Worm (Caenorhabditis elegans) whole organism, late embryonic: ENCODE measurements around the gene Y7A5A.9.

Source experiments
- C08G9.2 ChIP-seq: sonication (generic microtip); optimal IDR thresholded peaks from 2 replicates; lab custom pipeline; 2016; ENCODE audit warnings: mild to moderate bottlenecking, missing genetic modification characterization, moderate library complexity, missing compliant biosample characterization
- K02D7.2 ChIP-seq: sonication (generic microtip); optimal IDR thresholded peaks from 2 replicates; lab custom pipeline; 2017; ENCODE audit warnings: mild to moderate bottlenecking, missing genetic modification characterization, missing compliant biosample characterization
- K09A11.1 ChIP-seq: sonication (generic microtip); optimal IDR thresholded peaks from 2 replicates; lab custom pipeline; 2017; ENCODE audit warnings: antibody characterized with exemption, mild to moderate bottlenecking, missing genetic modification characterization, missing compliant biosample characterization; ENCODE audit not compliant: insufficient read depth
- Y22D7AL.16 ChIP-seq: sonication (generic microtip); optimal IDR thresholded peaks from 2 replicates; lab custom pipeline; 2016; ENCODE audit warnings: missing genetic modification characterization, missing compliant biosample characterization
- ahr-1 ChIP-seq: sonication (generic microtip); optimal IDR thresholded peaks from 2 replicates; lab custom pipeline; 2016; ENCODE audit warnings: missing genetic modification characterization, missing compliant biosample characterization
- ama-1 ChIP-seq: fragments of 150-350 bp; optimal IDR thresholded peaks from 2 replicates; lab custom pipeline; 2014
- ceh-14 ChIP-seq: sonication (generic microtip); optimal IDR thresholded peaks from 2 replicates; lab custom pipeline; 2016; ENCODE audit warnings: missing genotype, missing genetic modification characterization, missing compliant biosample characterization
- ceh-2 ChIP-seq: sonication (generic microtip); optimal IDR thresholded peaks from 2 replicates; lab custom pipeline; 2016; ENCODE audit warnings: missing genotype, missing genetic modification characterization, missing compliant biosample characterization
- ceh-24 ChIP-seq: sonication (generic microtip); optimal IDR thresholded peaks from 2 replicates; lab custom pipeline; 2016; ENCODE audit warnings: mild to moderate bottlenecking, missing genetic modification characterization, missing compliant biosample characterization
- ceh-30 ChIP-seq: fragments of 150-350 bp; optimal IDR thresholded peaks from 2 replicates; lab custom pipeline; 2014; ENCODE audit warnings: missing biosample characterization, missing genetic modification characterization
- ceh-31 ChIP-seq: sonication (generic microtip); optimal IDR thresholded peaks from 2 replicates; lab custom pipeline; 2016; ENCODE audit warnings: missing genetic modification characterization, missing compliant biosample characterization
- ceh-45 ChIP-seq: fragments of 200-800 bp; sonication (Bioruptor generic); IDR thresholded peaks from 2 replicates; pipeline ENCODE4 v1.3.6; 2022; ENCODE audit warnings: missing genetic modification reagents, missing genetic modification characterization, missing compliant biosample characterization
- ceh-6 ChIP-seq: fragments of 200-800 bp; sonication (Bioruptor generic); optimal IDR thresholded peaks from 2 replicates; lab custom pipeline; 2018; ENCODE audit warnings: mild to moderate bottlenecking, missing genetic modification characterization, missing compliant biosample characterization
- ceh-9 ChIP-seq: sonication (generic microtip); optimal IDR thresholded peaks from 2 replicates; lab custom pipeline; 2016; ENCODE audit warnings: mild to moderate bottlenecking, missing genetic modification characterization, inconsistent platforms, missing compliant biosample characterization
- che-1 ChIP-seq: sonication (generic microtip); optimal IDR thresholded peaks from 2 replicates; lab custom pipeline; 2016; ENCODE audit warnings: mild to moderate bottlenecking, missing genetic modification characterization, missing compliant biosample characterization
- dmd-4 ChIP-seq: sonication (generic microtip); optimal IDR thresholded peaks from 2 replicates; lab custom pipeline; 2016; ENCODE audit warnings: borderline replicate concordance, missing genetic modification characterization, missing compliant biosample characterization
- dve-1 ChIP-seq: sonication (generic microtip); optimal IDR thresholded peaks from 2 replicates; lab custom pipeline; 2017; ENCODE audit warnings: antibody characterized with exemption, mild to moderate bottlenecking, missing genetic modification characterization, missing compliant biosample characterization
- elt-2 ChIP-seq: sonication (generic microtip); optimal IDR thresholded peaks from 2 replicates; lab custom pipeline; 2016; ENCODE audit warnings: missing genetic modification reagents, missing genetic modification characterization, missing compliant biosample characterization
- eyg-1 ChIP-seq: sonication (generic microtip); optimal IDR thresholded peaks from 2 replicates; lab custom pipeline; 2016; ENCODE audit warnings: missing genotype, missing genetic modification characterization, missing compliant biosample characterization
- fax-1 ChIP-seq: sonication (generic microtip); optimal IDR thresholded peaks from 2 replicates; lab custom pipeline; 2016; ENCODE audit warnings: missing genotype, missing genetic modification characterization, missing compliant biosample characterization
- fkh-10 ChIP-seq: fragments of 150-350 bp; optimal IDR thresholded peaks from 2 replicates; lab custom pipeline; 2014; ENCODE audit warnings: missing biosample characterization, missing genetic modification reagents, missing genetic modification characterization
- fkh-6 ChIP-seq: sonication (generic microtip); optimal IDR thresholded peaks from 2 replicates; lab custom pipeline; 2016; ENCODE audit warnings: missing genetic modification characterization, missing compliant biosample characterization
- gmeb-2 ChIP-seq: sonication (generic microtip); optimal IDR thresholded peaks from 2 replicates; lab custom pipeline; 2016; ENCODE audit warnings: missing genetic modification characterization, inconsistent platforms, missing compliant biosample characterization
- hlh-13 ChIP-seq: fragments of 200-800 bp; sonication (Bioruptor generic); optimal IDR thresholded peaks from 2 replicates; lab custom pipeline; 2018; ENCODE audit warnings: mild to moderate bottlenecking, missing genetic modification characterization, missing compliant biosample characterization
- hlh-15 ChIP-seq: sonication (generic microtip); optimal IDR thresholded peaks from 2 replicates; lab custom pipeline; 2016; ENCODE audit warnings: missing genetic modification characterization, missing compliant biosample characterization
- hlh-6 ChIP-seq: sonication (generic microtip); optimal IDR thresholded peaks from 2 replicates; lab custom pipeline; 2016; ENCODE audit warnings: missing genotype, missing genetic modification characterization, missing compliant biosample characterization
- hlh-8 ChIP-seq: sonication (generic microtip); optimal IDR thresholded peaks from 2 replicates; lab custom pipeline; 2016; ENCODE audit warnings: missing genotype, missing genetic modification characterization, missing compliant biosample characterization
- lim-6 ChIP-seq: sonication (generic microtip); optimal IDR thresholded peaks from 2 replicates; lab custom pipeline; 2016; ENCODE audit warnings: missing genetic modification characterization, missing compliant biosample characterization
- lin-11 ChIP-seq: fragments of 200-800 bp; sonication (Bioruptor generic); optimal IDR thresholded peaks from 2 replicates; lab custom pipeline; 2018; ENCODE audit warnings: mild to moderate bottlenecking, missing genetic modification characterization, missing compliant biosample characterization
- nfya-1 ChIP-seq: sonication (generic microtip); optimal IDR thresholded peaks from 2 replicates; lab custom pipeline; 2017; ENCODE audit warnings: missing genetic modification characterization, mild to moderate bottlenecking, missing compliant biosample characterization, antibody characterized with exemption, moderate library complexity
- odd-2 ChIP-seq: sonication (generic microtip); optimal IDR thresholded peaks from 2 replicates; lab custom pipeline; 2017; ENCODE audit warnings: antibody characterized with exemption, mild to moderate bottlenecking, missing genetic modification characterization, missing compliant biosample characterization
- pat-9 ChIP-seq: fragments of 200-800 bp; sonication (Bioruptor generic); optimal IDR thresholded peaks from 2 replicates; lab custom pipeline; 2018; ENCODE audit warnings: mild to moderate bottlenecking, missing genetic modification characterization, moderate library complexity, missing compliant biosample characterization
- pax-1 ChIP-seq: fragments of 150-350 bp; optimal IDR thresholded peaks from 2 replicates; lab custom pipeline; 2014; ENCODE audit warnings: missing biosample characterization, missing genetic modification characterization
- pha-2 ChIP-seq: sonication (generic microtip); optimal IDR thresholded peaks from 2 replicates; lab custom pipeline; 2017; ENCODE audit warnings: mild to moderate bottlenecking, missing genetic modification characterization, missing compliant biosample characterization
- pha-4 ChIP-seq: fragments of 150-350 bp; optimal IDR thresholded peaks from 2 replicates; lab custom pipeline; 2018; ENCODE audit warnings: missing biosample characterization, missing genetic modification reagents, missing genetic modification characterization
- pqm-1 ChIP-seq: sonication (generic microtip); optimal IDR thresholded peaks from 2 replicates; lab custom pipeline; 2016; ENCODE audit warnings: missing genetic modification characterization, missing compliant biosample characterization
- pros-1 ChIP-seq: fragments of 150-350 bp; optimal IDR thresholded peaks from 2 replicates; lab custom pipeline; 2014; ENCODE audit warnings: missing biosample characterization, missing genetic modification reagents, missing genetic modification characterization
- rnt-1 ChIP-seq: sonication (generic microtip); optimal IDR thresholded peaks from 2 replicates; lab custom pipeline; 2016; ENCODE audit warnings: missing genetic modification characterization, missing compliant biosample characterization
- sdc-2 ChIP-seq: sonication (generic microtip); optimal IDR thresholded peaks from 2 replicates; lab custom pipeline; 2016; ENCODE audit warnings: missing genotype, missing genetic modification characterization, missing compliant biosample characterization
- sox-2 ChIP-seq: fragments of 200-800 bp; sonication (Bioruptor generic); IDR thresholded peaks from 2 replicates; pipeline ENCODE4 v1.3.6; 2022; ENCODE audit warnings: missing genetic modification reagents, missing genetic modification characterization, missing compliant biosample characterization
- sox-4 ChIP-seq: sonication (generic microtip); optimal IDR thresholded peaks from 2 replicates; lab custom pipeline; 2017; ENCODE audit warnings: mild to moderate bottlenecking, missing genetic modification characterization, inconsistent platforms, missing compliant biosample characterization
- syd-9 ChIP-seq: sonication (generic microtip); optimal IDR thresholded peaks from 2 replicates; lab custom pipeline; 2016; ENCODE audit warnings: mild to moderate bottlenecking, missing genetic modification characterization, moderate library complexity, missing compliant biosample characterization
- tbx-2 ChIP-seq: sonication (generic microtip); optimal IDR thresholded peaks from 2 replicates; lab custom pipeline; 2016; ENCODE audit warnings: missing genetic modification characterization, missing compliant biosample characterization
- ttx-3 ChIP-seq: sonication (generic microtip); optimal IDR thresholded peaks from 2 replicates; lab custom pipeline; 2016; ENCODE audit warnings: missing genetic modification reagents, missing genetic modification characterization, missing compliant biosample characterization
- unc-42 ChIP-seq: sonication (generic microtip); optimal IDR thresholded peaks from 2 replicates; lab custom pipeline; 2016; ENCODE audit warnings: missing genotype, missing genetic modification characterization, missing compliant biosample characterization
- unc-55 ChIP-seq: sonication (generic microtip); optimal IDR thresholded peaks from 2 replicates; lab custom pipeline; 2017; ENCODE audit warnings: missing biosample characterization, missing genetic modification reagents, missing genetic modification characterization
- unc-86 ChIP-seq: sonication (generic microtip); optimal IDR thresholded peaks from 2 replicates; lab custom pipeline; 2016; ENCODE audit warnings: missing genetic modification characterization, missing compliant biosample characterization
- zip-5 ChIP-seq: sonication (generic microtip); optimal IDR thresholded peaks from 2 replicates; lab custom pipeline; 2016; ENCODE audit warnings: missing genetic modification characterization, missing compliant biosample characterization
- ztf-16 ChIP-seq: sonication (generic microtip); optimal IDR thresholded peaks from 2 replicates; lab custom pipeline; 2017; ENCODE audit warnings: missing genetic modification characterization, missing compliant biosample characterization

The Y7A5A.9 gene

DNA sequence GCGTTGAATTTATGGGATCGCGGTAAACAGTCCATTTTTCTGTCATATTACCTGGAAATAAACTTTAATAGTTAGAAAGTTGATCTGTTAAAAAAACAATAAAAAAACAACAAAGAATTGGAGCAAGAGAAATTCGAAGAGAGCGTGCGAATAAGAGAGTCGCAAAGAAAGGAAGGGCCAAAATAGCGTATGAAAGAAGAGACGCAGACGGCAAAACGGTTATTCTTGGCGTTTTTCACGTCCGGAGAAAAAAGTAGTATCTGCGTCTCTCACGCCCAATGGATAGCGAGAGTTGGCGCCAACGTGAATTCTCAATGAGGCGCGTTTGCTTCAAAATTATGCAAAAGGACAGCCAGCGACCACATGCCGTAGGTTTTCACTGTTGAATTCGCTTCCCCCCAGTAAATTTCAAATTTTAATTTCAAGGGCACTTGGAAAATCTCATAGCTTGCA is 33.6 kb downstream of the Y7A5A.9 start, which contains the start of gene F53H4.6 (continued):
- TF ChIP-seq nfya-1 (tag; lab: Kevin White, UChicago) (peak; percentile 38), pat-9 (tag; lab: Kevin White, UChicago) (no peak), pha-4 (tag; lab: Kevin White, UChicago) (no peak), fax-1 (tag; lab: Kevin White, UChicago) (no peak), hlh-6 (tag; lab: Kevin White, UChicago) (no peak), ceh-31 (tag; lab: Kevin White, UChicago) (peak; percentile 24), ama-1 (lab: Kevin White, UChicago) (no peak)

DNA sequence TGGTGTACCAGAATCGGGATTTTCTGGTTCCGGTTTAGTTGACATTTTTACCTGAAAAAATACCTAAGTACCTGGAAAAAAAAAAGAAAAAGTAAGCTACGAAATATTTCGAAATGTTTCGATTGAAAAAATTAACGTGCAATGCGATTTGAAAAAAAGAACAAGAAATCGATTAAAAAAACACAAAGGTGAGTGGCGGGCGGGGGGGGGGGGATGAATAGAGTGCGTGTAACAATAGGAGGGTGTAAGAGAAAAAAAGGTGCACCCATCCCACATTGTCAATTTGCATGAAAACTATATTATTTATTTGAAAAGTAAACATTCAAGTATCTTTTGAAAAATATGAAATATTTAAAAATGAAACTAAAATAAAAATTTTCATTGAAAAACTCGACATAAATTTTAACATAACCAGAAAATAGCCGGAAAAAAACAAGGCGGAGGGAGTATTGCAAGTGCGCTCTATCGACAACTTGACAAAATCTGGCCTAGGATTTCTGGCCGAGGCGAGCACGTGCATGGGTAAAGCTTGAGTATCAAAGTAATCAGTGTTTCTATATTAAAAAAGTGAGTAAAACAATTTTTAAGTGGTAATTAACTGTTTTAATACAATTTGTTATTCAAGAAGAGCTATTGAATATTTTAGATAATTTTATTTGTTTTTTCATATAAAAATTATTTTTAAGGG is 39.0 kb downstream of the Y7A5A.9 start, which contains the start of the genes csb-1 and F53H4.4:
Gene csb-1 (minus strand): TSS at position 51 of the 688 bp plus-strand sequence.
Gene F53H4.4 (plus strand): TSS at position 520 of the 688 bp plus-strand sequence.
- TF ChIP-seq sdc-2 (tag; lab: Kevin White, UChicago) (no peak), ceh-6 (GFP tag; lab: Kevin White, UChicago) (no peak), pros-1 (no peak), ztf-16 (tag; lab: Kevin White, UChicago) (no peak), ahr-1 (tag; lab: Kevin White, UChicago) (no peak), pax-1 (tag; lab: Kevin White, UChicago) (no peak), C08G9.2 (no peak), fax-1 (tag; lab: Kevin White, UChicago) (no peak), unc-86 (no peak), fkh-10 (GFP tag; lab: Kevin White, UChicago) (no peak), lim-6 (tag; lab: Kevin White, UChicago) (no peak), ceh-9 (tag; lab: Kevin White, UChicago) (no peak), sox-4 (tag; lab: Kevin White, UChicago) (no peak), ceh-30 (tag; lab: Kevin White, UChicago) (no peak), ceh-14 (tag; lab: Kevin White, UChicago) (peak; percentile 15), sox-2 (no peak), odd-2 (tag; lab: Kevin White, UChicago) (no peak), Y22D7AL.16 (no peak), syd-9 (tag; lab: Kevin White, UChicago) (no peak), elt-2 (tag; lab: Kevin White, UChicago) (peak; percentile 7), tbx-2 (tag; lab: Kevin White, UChicago) (peak; percentile 32), fkh-6 (no peak), unc-55 (GFP tag; lab: Kevin White, UChicago) (no peak), ceh-45 (GFP tag; lab: Robert Waterston, UW) (no peak), ttx-3 (no peak), pha-4 (tag; lab: Kevin White, UChicago) (no peak), pha-2 (tag; lab: Kevin White, UChicago) (no peak), lin-11 (tag; lab: Kevin White, UChicago) (no peak), ama-1 (lab: Kevin White, UChicago) (no peak), che-1 (no peak), dve-1 (tag; lab: Kevin White, UChicago) (no peak), unc-42 (no peak), dmd-4 (tag; lab: Kevin White, UChicago) (no peak), hlh-13 (GFP tag; lab: Kevin White, UChicago) (no peak), K02D7.2 (tag; lab: Kevin White, UChicago) (no peak), hlh-8 (tag; lab: Kevin White, UChicago) (no peak), hlh-15 (no peak), rnt-1 (tag; lab: Kevin White, UChicago) (no peak), ceh-31 (tag; lab: Kevin White, UChicago) (peak; percentile 76), zip-5 (tag; lab: Kevin White, UChicago) (no peak), pqm-1 (no peak), pat-9 (tag; lab: Kevin White, UChicago) (no peak), gmeb-2 (no peak), hlh-6 (tag; lab: Kevin White, UChicago) (no peak), nfya-1 (tag; lab: Kevin White, UChicago) (peak; percentile 9), K09A11.1 (tag; lab: Kevin White, UChicago) (no peak), ceh-24 (tag; lab: Kevin White, UChicago) (no peak), eyg-1 (no peak), ceh-2 (tag; lab: Kevin White, UChicago) (no peak)
